Worm (Caenorhabditis elegans) whole organism, late embryonic: ENCODE data around the gene T04A6.1.

ENCODE experiments used
- ama-1 ChIP-seq: fragments of 150-350 bp; optimal IDR thresholded peaks from 2 replicates; lab custom pipeline; 2014
- ceh-18 ChIP-seq: sonication (generic microtip); optimal IDR thresholded peaks from 2 replicates; lab custom pipeline; 2016; ENCODE audit warnings: missing genetic modification characterization, missing compliant biosample characterization
- pag-3 ChIP-seq: sonication (generic microtip); optimal IDR thresholded peaks from 2 replicates; lab custom pipeline; 2016; ENCODE audit warnings: missing compliant biosample characterization, missing genetic modification characterization, borderline replicate concordance
- tbx-2 ChIP-seq: sonication (generic microtip); optimal IDR thresholded peaks from 2 replicates; lab custom pipeline; 2016; ENCODE audit warnings: missing genetic modification characterization, missing compliant biosample characterization

DNA sequence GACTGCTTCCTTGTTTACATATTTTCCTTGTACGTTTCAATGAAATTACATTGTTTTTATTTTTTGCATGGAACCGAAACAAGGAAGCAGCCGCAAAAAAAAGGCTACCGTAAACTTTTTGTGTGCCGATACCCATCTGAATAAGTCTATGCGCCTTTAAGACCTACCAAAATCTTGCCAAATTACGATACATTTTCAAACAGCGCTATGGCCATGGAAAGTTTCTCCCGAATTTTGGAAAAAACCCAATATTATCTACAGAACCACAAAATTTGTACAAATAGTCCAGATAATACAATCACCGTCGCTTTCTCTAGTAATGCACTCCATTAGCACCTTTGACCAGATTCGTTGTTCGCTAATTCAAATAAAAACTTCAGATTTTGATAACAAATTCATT is 44.6 kb upstream of the T04A6.1 start:
- TF ChIP-seq tbx-2 (no peak), pag-3 (no peak), ceh-18 (tag; lab: Kevin White, UChicago) (no peak), ama-1 (lab: Kevin White, UChicago) (no peak)
